Worm (Caenorhabditis elegans): Measurements from ENCODE around the gene arrd-12.

The arrd-12 gene

DNA sequence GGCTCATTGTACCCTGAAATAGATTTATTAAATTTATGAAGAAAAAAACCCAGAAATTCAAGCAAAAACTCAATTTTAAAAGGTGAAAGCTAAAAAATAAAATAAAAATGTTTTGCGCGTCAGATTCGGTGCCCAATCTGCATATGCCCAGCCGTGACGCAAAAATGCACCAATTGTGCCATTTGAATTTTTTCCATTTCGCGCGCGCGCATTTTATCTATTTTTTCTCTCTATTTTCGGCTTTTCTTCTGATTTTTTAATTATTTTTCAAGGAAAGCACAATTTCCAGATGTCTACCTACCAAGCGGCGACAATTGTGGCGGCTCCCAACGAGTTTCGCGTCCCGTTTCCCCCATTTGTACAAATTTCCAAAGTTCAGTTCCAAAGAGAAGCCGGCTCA lies 40.3 kb upstream of the arrd-12 start, which contains the start of the genes Y54G9A.7 and bub-3:
Gene Y54G9A.7 (minus strand): TSS at position 7 of the 400 bp plus-strand sequence.
Gene bub-3 (plus strand): TSS at position 270 of the 400 bp plus-strand sequence.
- TF ChIP-seq M03D4.4 (tag; optimal IDR thresholded peaks at IDR 0.05) = no peak
- TF ChIP-seq zip-8 (tag; optimal IDR thresholded peaks at IDR 0.05) = no peak
- TF ChIP-seq mab-5 (tag; optimal IDR thresholded peaks at IDR 0.05) = no peak
- no peak for TF ChIP-seq ces-1 (GFP tag; optimal IDR thresholded peaks at IDR 0.05)
- TF ChIP-seq ceh-39 (tag; optimal IDR thresholded peaks at IDR 0.05) = no peak
- TF ChIP-seq mep-1 (tag; optimal IDR thresholded peaks at IDR 0.05) = peak; percentile 14
- no peak for TF ChIP-seq unc-120 (tag; optimal IDR thresholded peaks at IDR 0.05; ENCODE audit: poor library complexity, severe bottlenecking)
- no peak for TF ChIP-seq nhr-12 (tag; optimal IDR thresholded peaks at IDR 0.05)
- peak; percentile 27 for TF ChIP-seq lsy-2 (tag; optimal IDR thresholded peaks at IDR 0.05)
- TF ChIP-seq drap-1 (GFP tag; optimal IDR thresholded peaks at IDR 0.05) = no peak

- TF ChIP-seq snpc-4 (tag; optimal IDR thresholded peaks at IDR 0.05) (no peak), mep-1 (tag; optimal IDR thresholded peaks at IDR 0.05) (no peak), lsy-2 (tag; optimal IDR thresholded peaks at IDR 0.05) (no peak), drap-1 (GFP tag; optimal IDR thresholded peaks at IDR 0.05) (no peak), nhr-28 (tag; optimal IDR thresholded peaks at IDR 0.05) (no peak), cnd-1 (tag; optimal IDR thresholded peaks at IDR 0.05) (no peak), flh-1 (GFP tag; optimal IDR thresholded peaks at IDR 0.05) (no peak), tbx-8 (GFP tag; optimal IDR thresholded peaks at IDR 0.05) (no peak), lin-13 (tag; optimal IDR thresholded peaks at IDR 0.05) (no peak), nhr-237 (tag; optimal IDR thresholded peaks at IDR 0.05) (no peak), ham-2 (GFP tag; optimal IDR thresholded peaks at IDR 0.05) (no peak), nhr-76 (tag; optimal IDR thresholded peaks at IDR 0.05) (no peak), blmp-1 (tag; optimal IDR thresholded peaks at IDR 0.05) (no peak)
Measured at ce11 chrII:13729416-13729815, 36.6 kb upstream of the arrd-12 start, which contains the start of gene Y54G9A.9. TSS of gene Y54G9A.9 (plus strand) at chrII:13729716.

DNA sequence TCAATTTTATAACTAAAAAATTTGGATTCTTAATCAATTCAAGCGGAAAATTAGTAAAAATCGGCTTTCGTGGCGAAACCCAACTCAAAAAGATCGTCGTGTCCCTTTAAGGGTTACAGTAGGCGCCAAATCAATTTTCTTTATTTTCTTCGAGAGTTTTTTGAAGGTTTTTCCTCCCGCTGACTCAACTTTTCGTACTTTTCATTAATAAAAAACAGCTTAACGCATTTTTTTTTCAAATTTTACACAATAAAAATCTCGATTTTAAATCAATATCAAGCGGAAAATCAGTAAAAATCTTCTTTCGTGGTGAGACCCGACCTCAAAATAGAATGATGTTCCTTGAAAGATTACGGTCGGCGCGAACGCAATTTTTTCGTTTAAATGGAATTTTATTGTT lies 33.9 kb upstream of the arrd-12 start:
- no peak for TF ChIP-seq sptf-1 (tag; optimal IDR thresholded peaks at IDR 0.05)
- TF ChIP-seq M03D4.4 (tag; optimal IDR thresholded peaks at IDR 0.05) = no peak
- TF ChIP-seq zip-8 (tag; optimal IDR thresholded peaks at IDR 0.05) = no peak
- no peak for TF ChIP-seq cnd-1 (tag; optimal IDR thresholded peaks at IDR 0.05)
- TF ChIP-seq hlh-1 (tag; optimal IDR thresholded peaks at IDR 0.05) = no peak
- TF ChIP-seq pha-4 (tag; optimal IDR thresholded peaks at IDR 0.05) = no peak
- no peak for TF ChIP-seq ceh-39 (tag; optimal IDR thresholded peaks at IDR 0.05)
- TF ChIP-seq unc-120 (tag; optimal IDR thresholded peaks at IDR 0.05; ENCODE audit: poor library complexity, severe bottlenecking) = no peak
- TF ChIP-seq nhr-28 (tag; optimal IDR thresholded peaks at IDR 0.05) = no peak
- TF ChIP-seq drap-1 (GFP tag; optimal IDR thresholded peaks at IDR 0.05) = no peak
- TF ChIP-seq ceh-83 (GFP tag; optimal IDR thresholded peaks at IDR 0.05) = no peak
- no peak for TF ChIP-seq bed-3 (GFP tag; optimal IDR thresholded peaks at IDR 0.05)
- no peak for TF ChIP-seq sem-2 (GFP tag; optimal IDR thresholded peaks at IDR 0.05)
- no peak for TF ChIP-seq tbx-8 (GFP tag; optimal IDR thresholded peaks at IDR 0.05)
- no peak for TF ChIP-seq flh-1 (GFP tag; optimal IDR thresholded peaks at IDR 0.05)
- TF ChIP-seq unc-39 (tag; optimal IDR thresholded peaks at IDR 0.05) = no peak
- TF ChIP-seq ceh-43 (GFP tag; optimal IDR thresholded peaks at IDR 0.05) = no peak
- TF ChIP-seq mep-1 (tag; optimal IDR thresholded peaks at IDR 0.05) = no peak

ce11 chrII:13732577-13732976 lies 33.5 kb upstream of the arrd-12 start:
- no peak for TF ChIP-seq nhr-12 (tag; optimal IDR thresholded peaks at IDR 0.05)
- no peak for TF ChIP-seq unc-62 (GFP tag; optimal IDR thresholded peaks at IDR 0.05)
- no peak for TF ChIP-seq unc-120 (tag; optimal IDR thresholded peaks at IDR 0.05; ENCODE audit: poor library complexity, severe bottlenecking)
- TF ChIP-seq lsy-2 (tag; optimal IDR thresholded peaks at IDR 0.05) = no peak
- TF ChIP-seq mep-1 (tag; optimal IDR thresholded peaks at IDR 0.05) = no peak
- TF ChIP-seq nhr-28 (tag; optimal IDR thresholded peaks at IDR 0.05) = no peak
- no peak for TF ChIP-seq unc-39 (tag; optimal IDR thresholded peaks at IDR 0.05)
- no peak for TF ChIP-seq nhr-2 (tag; optimal IDR thresholded peaks at IDR 0.05)

ce11 chrII:13736089-13736488 lies 30.0 kb upstream of the arrd-12 start, which contains the start of gene R06B9.5:
TSS of gene R06B9.5 (plus strand) at chrII:13736320.
- TF ChIP-seq cnd-1 (tag; optimal IDR thresholded peaks at IDR 0.05) (no peak), nhr-2 (tag; optimal IDR thresholded peaks at IDR 0.05) (no peak), lsy-2 (tag; optimal IDR thresholded peaks at IDR 0.05) (no peak), flh-1 (GFP tag; optimal IDR thresholded peaks at IDR 0.05) (no peak), M03D4.4 (tag; optimal IDR thresholded peaks at IDR 0.05) (no peak), nhr-237 (tag; optimal IDR thresholded peaks at IDR 0.05) (no peak), zip-8 (tag; optimal IDR thresholded peaks at IDR 0.05) (no peak), ceh-39 (tag; optimal IDR thresholded peaks at IDR 0.05) (no peak), lin-32 (GFP tag; optimal IDR thresholded peaks at IDR 0.05) (no peak), ztf-11 (tag; optimal IDR thresholded peaks at IDR 0.05) (no peak), ces-1 (GFP tag; optimal IDR thresholded peaks at IDR 0.05) (no peak)
